Fruit fly (Drosophila melanogaster) whole organism, embryonic: ENCODE measurements around the gene CG42766.
A peak's percentile ranks its signal among the peaks of the same experiment; 100 is the strongest.

ENCODE experiments used
- Awh ChIP-seq: fragments of 200-800 bp; sonication (Bioruptor generic); IDR thresholded peaks from 2 replicates; pipeline ENCODE4, ENCODE4 v1.3.6; 2022; ENCODE audit warnings: missing biosample characterization, missing genetic modification characterization
- CG10654 ChIP-seq: fragments of 200-800 bp; sonication (Bioruptor generic); optimal IDR thresholded peaks from 2 replicates; lab custom pipeline; 2016; ENCODE audit warnings: missing biosample characterization, missing genetic modification characterization
- CG10959 ChIP-seq: fragments of 200-800 bp; sonication (Bioruptor generic); IDR thresholded peaks from 2 replicates; pipeline ENCODE4 v1.3.6; 2022; ENCODE audit warnings: missing biosample characterization, missing genetic modification characterization
- CG12391 ChIP-seq: fragments of 200-800 bp; sonication (Bioruptor generic); optimal IDR thresholded peaks from 3 replicates; lab custom pipeline; 2018; ENCODE audit warnings: missing biosample characterization, mild to moderate bottlenecking, missing genetic modification characterization, moderate library complexity
- CG14710 ChIP-seq: fragments of 200-800 bp; sonication (Bioruptor generic); optimal IDR thresholded peaks from 3 replicates; lab custom pipeline; 2019; ENCODE audit warnings: missing biosample characterization, mild to moderate bottlenecking, missing genetic modification characterization, moderate library complexity
- CG15514 ChIP-seq: fragments of 200-800 bp; sonication (Bioruptor generic); optimal IDR thresholded peaks from 3 replicates; lab custom pipeline; 2017; ENCODE audit warnings: missing biosample characterization, missing genetic modification characterization, mild to moderate bottlenecking, moderate library complexity, missing genetic modification reagents
- CG15601 ChIP-seq: fragments of 200-800 bp; sonication (Bioruptor generic); optimal IDR thresholded peaks from 3 replicates; lab custom pipeline; 2019; ENCODE audit warnings: missing biosample characterization, mild to moderate bottlenecking, missing genetic modification characterization, moderate library complexity
- CG17359 ChIP-seq: fragments of 200-800 bp; sonication (Bioruptor generic); optimal IDR thresholded peaks from 3 replicates; lab custom pipeline; 2018; ENCODE audit warnings: missing biosample characterization, mild to moderate bottlenecking, missing genetic modification characterization, moderate library complexity
- CG17361 ChIP-seq: fragments of 200-800 bp; sonication (Bioruptor generic); IDR thresholded peaks from 3 replicates; pipeline ENCODE4 v1.3.6; 2022; ENCODE audit warnings: missing biosample characterization, missing genetic modification characterization
- CG17802 ChIP-seq: fragments of 200-800 bp; sonication (Bioruptor generic); optimal IDR thresholded peaks from 2 replicates; lab custom pipeline; 2018; ENCODE audit warnings: missing biosample characterization, mild to moderate bottlenecking, missing genetic modification characterization, moderate library complexity
- CG2889 ChIP-seq: fragments of 200-800 bp; sonication (Bioruptor generic); IDR thresholded peaks from 3 replicates; pipeline ENCODE4 v1.3.6; 2022; ENCODE audit warnings: missing biosample characterization, missing genetic modification characterization
- CG30020 ChIP-seq: fragments of 200-800 bp; optimal IDR thresholded peaks from 2 replicates; lab custom pipeline; 2019; ENCODE audit warnings: missing biosample characterization, mild to moderate bottlenecking, missing genetic modification characterization, moderate library complexity
- CG34422 ChIP-seq: fragments of 200-800 bp; sonication (Bioruptor generic); IDR thresholded peaks from 3 replicates; pipeline ENCODE4 v1.3.6; 2022; ENCODE audit warnings: missing biosample characterization, missing genetic modification characterization
- CG4424 ChIP-seq: fragments of 200-800 bp; sonication (Bioruptor generic); optimal IDR thresholded peaks from 3 replicates; lab custom pipeline; 2016; ENCODE audit warnings: missing biosample characterization, missing genetic modification characterization
- CG4617 ChIP-seq: fragments of 200-800 bp; sonication (Bioruptor generic); optimal IDR thresholded peaks from 3 replicates; lab custom pipeline; 2016; ENCODE audit warnings: missing biosample characterization, missing genetic modification characterization, borderline replicate concordance
- CG4707 ChIP-seq: fragments of 200-800 bp; sonication (Bioruptor generic); optimal IDR thresholded peaks from 2 replicates; lab custom pipeline; 2018; ENCODE audit warnings: missing biosample characterization, mild to moderate bottlenecking, missing genetic modification characterization, moderate library complexity
- CG6175 ChIP-seq: fragments of 200-800 bp; sonication (Bioruptor generic); IDR thresholded peaks from 3 replicates; pipeline ENCODE4 v1.3.6; 2022; ENCODE audit warnings: missing biosample characterization, missing genetic modification characterization
- CG6689 ChIP-seq: fragments of 200-800 bp; sonication (Bioruptor generic); IDR thresholded peaks from 2 replicates; pipeline ENCODE4 v1.3.6; 2022; ENCODE audit warnings: missing biosample characterization, missing genetic modification characterization
- CG7357 ChIP-seq: fragments of 200-800 bp; sonication (Bioruptor generic); IDR thresholded peaks from 3 replicates; pipeline ENCODE4 v1.3.6; 2022; ENCODE audit warnings: missing biosample characterization, missing genetic modification characterization
- CG7928 ChIP-seq: fragments of 200-800 bp; sonication (Bioruptor generic); optimal IDR thresholded peaks from 2 replicates; lab custom pipeline; 2017; ENCODE audit warnings: missing biosample characterization, mild to moderate bottlenecking, missing genetic modification characterization
- CG8478 ChIP-seq: fragments of >200 bp; optimal IDR thresholded peaks from 2 replicates; lab custom pipeline; 2018
- CG9797 ChIP-seq: fragments of 200-800 bp; sonication (Bioruptor generic); optimal IDR thresholded peaks from 3 replicates; lab custom pipeline; 2018; ENCODE audit warnings: missing biosample characterization, mild to moderate bottlenecking, missing genetic modification characterization
- CrebB ChIP-seq: fragments of 200-800 bp; sonication (Bioruptor generic); optimal IDR thresholded peaks from 3 replicates; lab custom pipeline; 2018; ENCODE audit warnings: missing biosample characterization, mild to moderate bottlenecking, missing genetic modification characterization
- D19B ChIP-seq: fragments of 200-800 bp; sonication (Bioruptor generic); optimal IDR thresholded peaks from 2 replicates; lab custom pipeline; 2017; ENCODE audit warnings: missing biosample characterization, mild to moderate bottlenecking, missing genetic modification characterization
- Doc2 ChIP-seq: fragments of 200-800 bp; sonication (Bioruptor generic); IDR thresholded peaks from 2 replicates; pipeline ENCODE4 v1.3.6; 2022; ENCODE audit warnings: missing biosample characterization, missing genetic modification characterization
- Fer1 ChIP-seq: fragments of 200-800 bp; sonication (Bioruptor generic); optimal IDR thresholded peaks from 2 replicates; lab custom pipeline; 2017; ENCODE audit warnings: missing biosample characterization, mild to moderate bottlenecking, missing genetic modification characterization
- Fer2 ChIP-seq: fragments of 200-800 bp; sonication (Bioruptor generic); optimal IDR thresholded peaks from 2 replicates; lab custom pipeline; 2018; ENCODE audit warnings: missing biosample characterization, mild to moderate bottlenecking, missing genetic modification characterization, moderate library complexity
- MBD-R2 ChIP-seq: fragments of 200-800 bp; sonication (Bioruptor generic); IDR thresholded peaks from 2 replicates; pipeline ENCODE4 v1.3.6; 2022; ENCODE audit warnings: missing biosample characterization, missing genetic modification characterization
- Meics ChIP-seq: fragments of 200-800 bp; sonication (Bioruptor generic); optimal IDR thresholded peaks from 2 replicates; lab custom pipeline; 2017; ENCODE audit warnings: missing biosample characterization, mild to moderate bottlenecking, missing genetic modification characterization
- NK7.1 ChIP-seq: fragments of 200-800 bp; sonication (Bioruptor generic); optimal IDR thresholded peaks from 3 replicates; lab custom pipeline; 2016; ENCODE audit warnings: missing biosample characterization, missing genetic modification characterization
- Nf-YB ChIP-seq: fragments of 200-800 bp; sonication (Bioruptor generic); optimal IDR thresholded peaks from 3 replicates; lab custom pipeline; 2019; ENCODE audit warnings: missing biosample characterization, mild to moderate bottlenecking, missing genetic modification characterization, moderate library complexity
- Pdp1 ChIP-seq, 2 experiments: fragments of 200-800 bp; sonication (Bioruptor generic); optimal IDR thresholded peaks; 3 replicates each; lab custom pipeline; 2016; ENCODE audit warnings: missing biosample characterization in 2 of 2, missing genetic modification characterization in 2 of 2, mild to moderate bottlenecking in 1 of 2, moderate library complexity in 1 of 2
- aop ChIP-seq: fragments of 200-800 bp; sonication (Bioruptor generic); IDR thresholded peaks from 2 replicates; pipeline ENCODE4 v1.3.6; 2022; ENCODE audit warnings: missing biosample characterization, missing genetic modification characterization
- chn ChIP-seq: fragments of 200-800 bp; sonication (Bioruptor generic); optimal IDR thresholded peaks from 2 replicates; lab custom pipeline; 2016; ENCODE audit warnings: missing biosample characterization, missing genetic modification characterization
- danr ChIP-seq: fragments of 200-800 bp; sonication (Bioruptor generic); IDR thresholded peaks from 2 replicates; pipeline ENCODE4 v1.3.6; 2022; ENCODE audit warnings: missing biosample characterization, missing genetic modification characterization
- dati ChIP-seq: fragments of 200-800 bp; sonication (Bioruptor generic); IDR thresholded peaks from 2 replicates; pipeline ENCODE4 v1.3.6; 2022; ENCODE audit warnings: missing biosample characterization, missing genetic modification characterization
- gem ChIP-seq: fragments of 200-800 bp; sonication (Bioruptor generic); optimal IDR thresholded peaks from 2 replicates; lab custom pipeline; 2019; ENCODE audit warnings: missing biosample characterization, mild to moderate bottlenecking, missing genetic modification characterization, moderate library complexity
- jigr1 ChIP-seq: fragments of 200-800 bp; sonication (Bioruptor generic); IDR thresholded peaks from 3 replicates; pipeline ENCODE4 v1.3.6; 2022; ENCODE audit warnings: missing biosample characterization, missing genetic modification characterization
- nerfin-1 ChIP-seq: fragments of 200-800 bp; sonication (Bioruptor generic); optimal IDR thresholded peaks from 3 replicates; lab custom pipeline; 2019; ENCODE audit warnings: missing biosample characterization, mild to moderate bottlenecking, missing genetic modification characterization, moderate library complexity
- nmo ChIP-seq: fragments of 200-800 bp; sonication (Bioruptor generic); optimal IDR thresholded peaks from 2 replicates; lab custom pipeline; 2018; ENCODE audit warnings: missing biosample characterization, mild to moderate bottlenecking, missing genetic modification characterization, moderate library complexity
- prd ChIP-seq, 3 experiments: fragments of >200 bp in 2 of 3; fragments of 200-800 bp in 1 of 3; sonication (Bioruptor generic) in 1 of 3; optimal IDR thresholded peaks in 2 of 3; IDR thresholded peaks in 1 of 3; 2 replicates in 2 of 3; 3 replicates in 1 of 3; pipeline versions ENCODE4 v1.3.6 to Lab custom; 2017 to 2022; ENCODE audit warnings: missing biosample characterization in 1 of 3, missing genetic modification characterization in 1 of 3
- pros ChIP-seq: fragments of 200-800 bp; sonication (Bioruptor generic); optimal IDR thresholded peaks from 3 replicates; lab custom pipeline; 2019; ENCODE audit warnings: missing biosample characterization, mild to moderate bottlenecking, missing genetic modification characterization, moderate library complexity
- sc ChIP-seq, 3 experiments: fragments of >200 bp in 2 of 3; fragments of 200-800 bp in 1 of 3; sonication (Bioruptor generic) in 1 of 3; optimal IDR thresholded peaks; 2 replicates in 2 of 3; 3 replicates in 1 of 3; lab custom pipeline; 2017; ENCODE audit warnings: mild to moderate bottlenecking in 1 of 3, missing biosample characterization in 1 of 3, missing genetic modification characterization in 1 of 3, missing genetic modification reagents in 1 of 3
- sd ChIP-seq: fragments of 200-800 bp; sonication (Bioruptor generic); optimal IDR thresholded peaks from 3 replicates; lab custom pipeline; 2018; ENCODE audit warnings: missing biosample characterization, mild to moderate bottlenecking, missing genetic modification characterization, moderate library complexity
- sens ChIP-seq: fragments of 200-800 bp; sonication (Bioruptor generic); peaks from one replicate; lab custom pipeline; 2016; ENCODE audit warnings: missing biosample characterization, missing genetic modification characterization
- slbo ChIP-seq: fragments of 200-800 bp; sonication (Bioruptor generic); IDR thresholded peaks from 2 replicates; pipeline ENCODE4 v1.3.6; 2022; ENCODE audit warnings: missing biosample characterization, missing genetic modification characterization
- sna ChIP-seq: fragments of 200-800 bp; sonication (Bioruptor generic); IDR thresholded peaks from 2 replicates; pipeline ENCODE4 v1.3.6; 2022; ENCODE audit warnings: missing biosample characterization, missing genetic modification characterization; ENCODE audit not compliant: partially characterized antibody

The CG42766 gene

DNA sequence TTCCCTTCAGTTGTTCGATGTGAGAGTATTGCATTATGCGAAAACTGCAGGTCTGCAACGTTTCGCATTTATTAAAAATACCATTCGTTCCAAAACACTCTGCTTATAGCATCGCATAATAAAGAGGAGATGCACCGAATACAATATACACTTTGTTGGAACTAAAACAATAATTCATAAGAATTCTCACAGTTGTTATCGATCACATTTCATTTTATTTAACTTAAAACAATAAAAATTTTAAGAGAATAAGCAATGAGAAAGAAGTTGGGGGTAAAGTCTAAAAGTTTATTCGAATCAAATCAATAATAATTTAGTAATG lies 42.5 kb upstream of the CG42766 start (continued):
- TF ChIP-seq CG12391 (no peak), gem (tag; lab: Kevin White, UChicago) (no peak), CG6689 (GFP tag; lab: Robert Waterston, UW) (no peak)

DNA sequence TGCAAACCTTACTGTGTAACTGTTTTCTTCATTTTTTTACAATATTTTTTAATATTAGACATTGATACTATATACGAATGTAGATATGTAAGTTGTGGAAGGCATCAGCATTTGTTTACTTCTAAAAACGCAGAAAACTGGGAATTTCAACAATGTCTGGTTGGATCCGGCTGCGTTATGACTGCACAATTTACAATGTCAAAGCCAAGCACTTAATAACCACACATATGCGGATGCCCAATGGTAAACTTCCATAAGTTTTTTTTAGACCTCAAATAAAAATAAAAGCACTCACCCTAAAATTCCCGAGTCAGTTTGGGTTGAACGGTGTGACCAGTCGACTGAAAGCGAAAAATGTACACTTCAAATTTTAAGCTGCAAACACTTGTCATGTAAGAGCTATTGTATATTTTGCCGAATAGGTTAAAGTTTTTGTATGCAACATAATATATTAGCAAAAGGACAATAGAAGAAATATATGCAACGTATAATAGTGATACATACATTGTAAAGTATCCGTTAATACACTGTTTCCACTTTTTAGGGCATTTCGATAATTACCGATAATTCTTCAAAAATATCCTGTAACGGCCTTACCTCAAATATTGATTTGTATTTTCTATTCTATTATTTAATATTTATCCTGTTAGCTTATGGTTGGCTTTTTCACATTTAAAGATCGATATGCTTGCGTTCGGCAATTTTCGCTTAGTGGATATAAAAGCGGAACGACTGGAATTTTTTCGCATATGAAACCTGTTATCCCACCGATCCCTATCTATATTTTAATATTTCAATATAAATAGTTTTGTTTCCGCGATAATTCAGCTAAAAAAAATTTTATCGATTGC lies 36.3 kb upstream of the CG42766 start, which contains the start of gene Stim:
TSS of gene Stim (minus strand) at position 347 of the 851 bp plus-strand sequence.
- TF ChIP-seq CG10654 (GFP tag; lab: Kevin White, UChicago) (no peak), sc (optimal IDR thresholded peaks at IDR 0.05; lab: Kevin White, UChicago) (no peak), sc (GFP tag; optimal IDR thresholded peaks at IDR 0.05; lab: Kevin White, UChicago) (no peak), CG17361 (GFP tag; lab: Robert Waterston, UW) (0 out of 3 replicates have a peak, but pooled peaks have one; percentile 35), Awh (no peak), jigr1 (no peak), Meics (GFP tag; lab: Kevin White, UChicago) (no peak), CG6175 (no peak), CG15601 (tag; lab: Kevin White, UChicago) (no peak), aop (no peak), CG34422 (GFP tag; lab: Robert Waterston, UW) (no peak), sna (GFP tag; lab: Robert Waterston, UW) (no peak), sens (GFP tag; lab: Kevin White, UChicago) (peak; percentile 1), Fer1 (GFP tag; lab: Kevin White, UChicago) (no peak), CG2889 (GFP tag; lab: Robert Waterston, UW) (no peak), CG17359 (no peak), pros (GFP tag; lab: Kevin White, UChicago) (no peak), CG7357 (GFP tag; lab: Robert Waterston, UW) (peak; percentile 89), CG8478 (no peak), CG15514 (GFP tag; lab: Kevin White, UChicago) (peak; percentile 33), CG14710 (tag; lab: Kevin White, UChicago) (peak; percentile 23), danr (GFP tag; lab: Robert Waterston, UW) (no peak), Nf-YB (no peak), NK7.1 (GFP tag; lab: Kevin White, UChicago) (no peak), CG10959 (GFP tag; lab: Robert Waterston, UW) (no peak), D19B (GFP tag; lab: Kevin White, UChicago) (no peak), Pdp1 (GFP tag; optimal IDR thresholded peaks at IDR 0.05; lab: Kevin White, UChicago) (peak in 1 of 2 experiments; percentile 21), nerfin-1 (tag; lab: Kevin White, UChicago) (peak; percentile 20), CG9797 (GFP tag; lab: Kevin White, UChicago) (peak; percentile 17), CG30020 (peak; percentile 95), CG4617 (GFP tag; lab: Kevin White, UChicago) (peak; percentile 67), Doc2 (GFP tag; lab: Robert Waterston, UW) (no peak), CG4707 (GFP tag; lab: Kevin White, UChicago) (no peak), nmo (peak; percentile 15), dati (GFP tag; lab: Robert Waterston, UW) (no peak), MBD-R2 (GFP tag; lab: Robert Waterston, UW) (peak; percentile 11; the same call in 1 of the 2 replicates), prd (optimal IDR thresholded peaks at IDR 0.05; lab: Kevin White, UChicago) (no peak), prd (GFP tag; IDR thresholded peaks at IDR 0.05; lab: Robert Waterston, UW) (no peak), chn (no peak), sd (tag; lab: Kevin White, UChicago) (no peak), slbo (GFP tag; lab: Robert Waterston, UW) (no peak), Fer2 (no peak), CG4424 (GFP tag; lab: Kevin White, UChicago) (no peak), CrebB (tag; lab: Kevin White, UChicago) (no peak), CG17802 (tag; lab: Kevin White, UChicago) (peak; percentile 65), CG7928 (GFP tag; lab: Kevin White, UChicago) (no peak)
